Worm (Caenorhabditis elegans) whole organism, early embryonic: Measurements from ENCODE around the gene rbr-2.

Experiments
- F13C5.2 ChIP-seq: sonication (generic microtip); optimal IDR thresholded peaks from 2 replicates; lab custom pipeline; 2017; ENCODE audit warnings: mild to moderate bottlenecking, missing genetic modification characterization, inconsistent platforms, missing compliant biosample characterization
- scrt-1 ChIP-seq: fragments of 200-800 bp; sonication (Bioruptor generic); IDR thresholded peaks from 2 replicates; pipeline ENCODE4 v1.3.6; 2022; ENCODE audit warnings: missing genetic modification characterization, missing compliant biosample characterization

DNA sequence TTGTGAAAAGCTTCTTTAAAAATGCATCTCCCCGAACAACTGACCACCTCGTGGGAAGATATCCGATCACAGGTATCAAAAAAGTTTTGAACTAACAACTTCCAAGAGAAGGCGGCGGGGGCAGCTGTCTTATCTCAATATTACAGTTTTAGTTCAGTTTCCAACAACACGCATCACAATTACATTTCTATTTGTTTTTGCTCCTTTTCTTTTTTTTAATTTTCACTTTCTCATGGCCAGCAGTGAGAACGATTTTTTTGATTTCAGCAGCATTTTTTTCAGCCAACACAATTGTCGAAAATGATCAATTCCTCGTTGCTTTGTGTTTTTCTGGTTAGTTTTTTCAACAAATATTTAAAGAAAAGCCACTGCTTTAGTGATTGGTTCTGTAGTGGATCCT is 6.8 kb upstream of the rbr-2 start, which contains the start of gene ZK593.2:
- TF ChIP-seq F13C5.2 (tag; lab: Kevin White, UChicago) (no peak), scrt-1 (no peak)
